Fruit fly (Drosophila melanogaster) whole organism, wandering third instar larva: ENCODE data around the gene Gr64b.

Experiments used
- Dfd ChIP-seq: fragments of >200 bp; optimal IDR thresholded peaks from 2 replicates; lab custom pipeline; 2017; ENCODE audit warnings: missing biosample characterization, missing genetic modification characterization
- GATAd ChIP-seq: sonication (Bioruptor generic); optimal IDR thresholded peaks from 2 replicates; lab custom pipeline; 2016; ENCODE audit warnings: missing biosample characterization, missing genetic modification characterization
- OdsH ChIP-seq: fragments of 200-800 bp; sonication (Bioruptor generic); optimal IDR thresholded peaks from 2 replicates; lab custom pipeline; 2016; ENCODE audit warnings: missing biosample characterization, mild to moderate bottlenecking, missing genetic modification characterization
- Rel ChIP-seq, 2 experiments: fragments of 200-800 bp; sonication (Bioruptor generic) in 1 of 2; optimal IDR thresholded peaks; 2 replicates in 1 of 2; 3 replicates in 1 of 2; lab custom pipeline; 2016 to 2019; ENCODE audit warnings: mild to moderate bottlenecking in 2 of 2, missing biosample characterization in 2 of 2, missing genetic modification characterization in 2 of 2, moderate library complexity in 1 of 2
- dl ChIP-seq, 2 experiments: fragments of 175-275, 200-275 bp in 1 of 2; fragments of 200-275 bp in 1 of 2; sonication (Bioruptor generic); optimal IDR thresholded peaks; lab custom pipeline; 2018; ENCODE audit warnings: mild to moderate bottlenecking in 2 of 2, missing biosample characterization in 2 of 2, missing genetic modification characterization in 2 of 2, moderate library complexity in 2 of 2; ENCODE audit not compliant: partially characterized antibody in 2 of 2, insufficient read depth in 1 of 2
- dsf ChIP-seq: sonication (Bioruptor generic); optimal IDR thresholded peaks from 2 replicates; lab custom pipeline; 2016; ENCODE audit warnings: missing biosample characterization, missing genetic modification characterization, borderline replicate concordance
- fru ChIP-seq: fragments of 200-800 bp; sonication (Bioruptor generic); optimal IDR thresholded peaks from 3 replicates; lab custom pipeline; 2016; ENCODE audit warnings: missing biosample characterization, mild to moderate bottlenecking, missing genetic modification characterization
- h ChIP-seq: fragments of 200-800 bp; sonication (Bioruptor generic); optimal IDR thresholded peaks from 3 replicates; lab custom pipeline; 2016; ENCODE audit warnings: missing biosample characterization, mild to moderate bottlenecking, missing genetic modification characterization
- pan ChIP-seq: fragments of >200 bp; optimal IDR thresholded peaks from 2 replicates; lab custom pipeline; 2017
- psq ChIP-seq: fragments of 200-800 bp; sonication (Bioruptor generic); optimal IDR thresholded peaks from 3 replicates; lab custom pipeline; 2017; ENCODE audit warnings: missing biosample characterization, mild to moderate bottlenecking, missing genetic modification characterization, moderate library complexity

DNA sequence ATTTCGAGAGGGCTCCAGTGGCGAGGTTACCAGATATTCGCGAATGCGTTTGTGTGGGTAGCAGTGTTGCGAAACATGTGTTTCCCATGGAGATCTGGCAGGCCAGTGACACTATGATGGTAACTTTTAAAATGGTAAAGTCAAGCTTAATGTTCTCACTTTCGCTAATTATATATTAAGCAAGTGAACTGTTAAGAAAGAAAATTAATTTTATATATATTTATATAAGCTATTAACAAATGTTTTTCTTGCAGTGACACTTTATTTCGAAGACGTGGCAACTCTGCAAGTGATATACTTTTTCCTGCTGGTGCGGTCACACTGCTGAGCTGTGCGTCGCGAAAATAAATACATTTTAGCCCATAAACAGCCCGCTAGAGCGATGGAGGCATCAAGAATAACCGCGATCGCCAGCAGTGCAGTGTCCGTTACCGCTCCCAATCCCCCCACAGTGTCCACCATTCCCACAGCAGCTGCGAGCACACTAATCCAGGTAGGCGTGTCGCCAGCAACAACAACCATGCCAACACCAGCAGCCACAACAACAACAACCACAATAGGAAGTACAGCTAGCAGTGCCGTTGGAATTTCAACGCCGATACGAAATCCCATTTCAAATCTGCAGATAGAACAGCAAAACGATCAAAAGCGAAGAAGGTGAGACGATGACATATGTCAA is 12.0 kb downstream of the Gr64b start, which contains the start of the genes CG11593 and Rcd5:
- TF ChIP-seq dl (GFP tag; optimal IDR thresholded peaks at IDR 0.05; lab: Kevin White, UChicago; ENCODE audit: insufficient read depth in 1 of 2, partially characterized antibody in 2 of 2) = no peak
- TF ChIP-seq Dfd (GFP tag; lab: Kevin White, UChicago) = no peak
- TF ChIP-seq fru (GFP tag; lab: Kevin White, UChicago) = no peak
- no peak for TF ChIP-seq h (GFP tag; lab: Kevin White, UChicago)
- no peak for TF ChIP-seq GATAd (GFP tag; lab: Kevin White, UChicago)
- TF ChIP-seq dsf (GFP tag; lab: Kevin White, UChicago) = no peak
- TF ChIP-seq pan (lab: Kevin White, UChicago) = no peak
- peak; percentile 60 for TF ChIP-seq psq (GFP tag; lab: Kevin White, UChicago)
- TF ChIP-seq Rel (GFP tag; optimal IDR thresholded peaks at IDR 0.05; lab: Kevin White, UChicago) = no peak
- no peak for TF ChIP-seq Rel (tag; optimal IDR thresholded peaks at IDR 0.05; lab: Kevin White, UChicago)
- TF ChIP-seq OdsH (GFP tag; lab: Kevin White, UChicago) = peak; percentile 34
